Worm (Caenorhabditis elegans) whole organism, L4/young adult: Measurements from ENCODE around the gene T27E9.2.

Source experiments
- W03F9.2 ChIP-seq: fragments of 150-350 bp; optimal IDR thresholded peaks from 2 replicates; lab custom pipeline; 2014; ENCODE audit warnings: missing biosample characterization, missing genetic modification characterization
- dao-5 ChIP-seq: sonication (generic microtip); optimal IDR thresholded peaks from 2 replicates; lab custom pipeline; 2016; ENCODE audit warnings: missing genotype, missing genetic modification characterization, moderate library complexity, missing compliant biosample characterization
- him-1 ChIP-seq: sonication (generic microtip); optimal IDR thresholded peaks from 2 replicates; lab custom pipeline; 2016; ENCODE audit warnings: missing genotype, missing genetic modification reagents, missing genetic modification characterization, missing compliant biosample characterization

ce11 chrIII:13510753-13511152 lies 48.4 kb upstream of the T27E9.2 start:
- TF ChIP-seq him-1 (tag; lab: Kevin White, UChicago): no peak
- no peak for TF ChIP-seq dao-5 (tag; lab: Kevin White, UChicago)
- no peak for TF ChIP-seq W03F9.2 (tag; lab: Kevin White, UChicago)
